Worm (Caenorhabditis elegans) whole organism, L2 larva: ENCODE results near the gene nol-56.

Experiments
- dmd-4 ChIP-seq: sonication (generic microtip); optimal IDR thresholded peaks from 2 replicates; lab custom pipeline; 2017; ENCODE audit warnings: missing biosample characterization, missing genetic modification characterization
- egl-27 ChIP-seq: sonication (generic microtip); optimal IDR thresholded peaks from 3 replicates; lab custom pipeline; 2017; ENCODE audit warnings: missing biosample characterization, missing genetic modification reagents, missing genetic modification characterization
- nhr-23 ChIP-seq: fragments of 150-350 bp; optimal IDR thresholded peaks from 2 replicates; lab custom pipeline; 2014; ENCODE audit warnings: missing biosample characterization, missing genetic modification reagents, missing genetic modification characterization
- snpc-4 ChIP-seq: fragments of 150-350 bp; optimal IDR thresholded peaks from 2 replicates; lab custom pipeline; 2014; ENCODE audit warnings: missing biosample characterization, missing genetic modification characterization
- ztf-11 ChIP-seq: sonication (generic microtip); optimal IDR thresholded peaks from 2 replicates; lab custom pipeline; 2017; ENCODE audit warnings: missing biosample characterization, missing genetic modification characterization

DNA sequence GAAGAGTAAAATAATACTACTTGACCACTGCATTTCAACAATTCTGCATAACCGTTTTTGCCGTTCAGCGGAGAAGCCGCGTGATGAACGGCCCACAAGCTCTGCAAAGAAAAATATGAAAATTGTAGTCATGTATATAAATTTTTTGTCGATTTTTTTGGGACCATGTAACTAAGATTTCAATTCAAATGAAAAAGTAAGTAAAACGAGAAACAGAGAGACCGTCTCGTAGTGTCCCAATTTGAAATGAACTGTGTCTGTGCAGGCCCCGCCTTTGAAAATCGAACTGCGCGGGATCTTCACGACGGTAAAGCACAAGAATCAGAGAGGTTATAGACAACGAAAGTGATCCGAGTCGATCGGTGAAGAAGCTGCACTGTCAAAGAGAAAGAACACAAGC is 20.8 kb downstream of the nol-56 start, which contains the start of gene crm-1:
- TF ChIP-seq dmd-4 (tag; lab: Kevin White, UChicago), result no peak
- no peak for TF ChIP-seq egl-27
- TF ChIP-seq nhr-23 (tag; lab: Kevin White, UChicago), result no peak
- TF ChIP-seq snpc-4, result no peak
- no peak for TF ChIP-seq ztf-11 (tag; lab: Kevin White, UChicago)
